Fruit fly (Drosophila melanogaster) whole organism, adult: ENCODE data around the gene CG42827.

Source experiments
- CG11617 ChIP-seq: fragments of 200-800 bp; sonication (Bioruptor generic); optimal IDR thresholded peaks from 2 replicates; lab custom pipeline; 2017; ENCODE audit warnings: mild to moderate bottlenecking, missing biosample characterization, missing genetic modification reagents, missing genetic modification characterization
- CG7045 ChIP-seq: fragments of 200-800 bp; sonication (Bioruptor generic); optimal IDR thresholded peaks from 2 replicates; lab custom pipeline; 2017; ENCODE audit warnings: missing biosample characterization, mild to moderate bottlenecking, missing genetic modification characterization
- CG7101 ChIP-seq: fragments of 200-800 bp; sonication (Bioruptor generic); optimal IDR thresholded peaks from 2 replicates; lab custom pipeline; 2018; ENCODE audit warnings: missing biosample characterization, mild to moderate bottlenecking, missing genetic modification characterization, moderate library complexity
- Crg-1 ChIP-seq: fragments of 200-800 bp; sonication (Bioruptor generic); optimal IDR thresholded peaks from 2 replicates; lab custom pipeline; 2016; ENCODE audit warnings: missing biosample characterization, missing genetic modification characterization
- Hr96 ChIP-seq: fragments of 200-800 bp; sonication (Bioruptor generic); optimal IDR thresholded peaks from 2 replicates; lab custom pipeline; 2016; ENCODE audit warnings: missing biosample characterization, missing genetic modification characterization
- Mnt ChIP-seq: fragments of 200-800 bp; sonication (Bioruptor generic); optimal IDR thresholded peaks from 2 replicates; lab custom pipeline; 2016; ENCODE audit warnings: missing biosample characterization, mild to moderate bottlenecking, missing genetic modification characterization
- kay ChIP-seq: fragments of 200-800 bp; sonication (Bioruptor generic); peaks from one replicate; lab custom pipeline; 2016; ENCODE audit warnings: missing biosample characterization, missing genetic modification characterization, borderline replicate concordance
- toe ChIP-seq: fragments of 200-800 bp; sonication (Bioruptor generic); optimal IDR thresholded peaks from 2 replicates; lab custom pipeline; 2016; ENCODE audit warnings: missing biosample characterization, missing genetic modification characterization

dm6 chr3R:23347432-23348305 is 25.1 kb upstream of the CG42827 start, which contains the start of gene PolE1:
- TF ChIP-seq Hr96 (GFP tag; lab: Kevin White, UChicago) (no peak), Crg-1 (GFP tag; lab: Kevin White, UChicago) (peak; percentile 49), kay (GFP tag; lab: Kevin White, UChicago) (no peak), CG11617 (GFP tag; lab: Kevin White, UChicago) (no peak), Mnt (GFP tag; lab: Kevin White, UChicago) (peak; percentile 30), CG7045 (GFP tag; lab: Kevin White, UChicago) (no peak), toe (GFP tag; lab: Kevin White, UChicago) (peak; percentile 22), CG7101 (tag; lab: Kevin White, UChicago) (peak; percentile 44)
